Worm (Caenorhabditis elegans): ENCODE data around the gene Y25C1A.14.
A peak's percentile ranks its signal among the peaks of the same experiment; 100 is the strongest.

Gene Y25C1A.14

DNA sequence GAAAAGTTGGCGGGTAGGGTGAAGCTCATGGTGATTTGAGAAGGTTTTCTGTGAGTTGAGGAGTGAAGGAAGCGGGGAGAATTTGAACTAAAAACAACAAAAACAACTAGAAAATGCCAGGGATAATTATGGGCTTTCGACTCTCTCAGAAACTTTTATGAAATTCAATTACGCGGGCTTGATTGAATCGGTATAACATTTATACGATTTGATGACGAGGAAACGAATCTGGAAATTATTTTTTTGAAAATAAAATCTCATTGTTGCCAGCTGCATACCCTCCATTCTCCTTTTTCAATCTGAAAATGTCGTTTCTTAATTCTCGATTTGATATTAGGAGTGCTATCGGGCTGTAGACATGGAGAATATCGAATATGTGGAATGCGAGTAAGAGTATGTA is 5.5 kb downstream of the Y25C1A.14 start, which contains the start of gene srg-21:
TSS of gene srg-21 (minus strand) at position 101 of the 400 bp plus-strand sequence.
- TF ChIP-seq hlh-1 (tag; optimal IDR thresholded peaks at IDR 0.05) = no peak
- TF ChIP-seq nhr-28 (tag; optimal IDR thresholded peaks at IDR 0.05) = no peak
- no peak for TF ChIP-seq pha-4 (tag; optimal IDR thresholded peaks at IDR 0.05)
- TF ChIP-seq cnd-1 (tag; optimal IDR thresholded peaks at IDR 0.05) = no peak
- TF ChIP-seq snpc-4 (tag; optimal IDR thresholded peaks at IDR 0.05) = no peak
- no peak for TF ChIP-seq flh-1 (GFP tag; optimal IDR thresholded peaks at IDR 0.05)
- no peak for TF ChIP-seq ceh-83 (GFP tag; optimal IDR thresholded peaks at IDR 0.05)
- no peak for TF ChIP-seq bed-3 (GFP tag; optimal IDR thresholded peaks at IDR 0.05)
- TF ChIP-seq ceh-43 (GFP tag; optimal IDR thresholded peaks at IDR 0.05) = no peak
- no peak for TF ChIP-seq blmp-1 (tag; optimal IDR thresholded peaks at IDR 0.05)
- no peak for TF ChIP-seq ces-1 (GFP tag; optimal IDR thresholded peaks at IDR 0.05)
- no peak for TF ChIP-seq nhr-237 (tag; optimal IDR thresholded peaks at IDR 0.05)
- no peak for TF ChIP-seq ztf-11 (tag; optimal IDR thresholded peaks at IDR 0.05)
- TF ChIP-seq unc-62 (GFP tag; optimal IDR thresholded peaks at IDR 0.05) = no peak
- no peak for TF ChIP-seq mep-1 (tag; optimal IDR thresholded peaks at IDR 0.05)

- no peak for TF ChIP-seq unc-120 (tag; optimal IDR thresholded peaks at IDR 0.05; ENCODE audit: poor library complexity, severe bottlenecking)
Measured at ce11 chrII:3087134-3087533, 9.6 kb downstream of the Y25C1A.14 start.

DNA sequence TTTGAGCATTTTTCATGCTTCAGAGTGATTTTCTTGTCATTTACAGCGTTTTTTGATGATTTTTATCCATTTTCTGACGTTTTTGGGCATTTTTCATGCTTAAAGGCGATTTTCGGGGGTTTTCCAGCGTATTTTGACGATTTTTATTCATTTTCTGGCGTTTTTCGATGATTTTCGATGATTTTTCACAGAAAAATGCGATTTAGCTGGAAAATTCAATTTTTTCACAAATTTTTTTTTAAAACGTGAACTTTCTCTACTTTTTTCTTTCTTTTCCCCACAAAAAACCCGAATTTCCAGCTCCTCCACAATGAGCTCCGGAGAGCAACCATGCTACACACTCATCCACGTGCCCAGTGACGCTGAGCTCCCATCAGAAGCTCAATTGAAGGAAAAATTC is 18.3 kb downstream of the Y25C1A.14 start, which contains the start of gene copb-1:
TSS of gene copb-1 (plus strand) at position 301 of the 400 bp plus-strand sequence.
- no peak for TF ChIP-seq pha-4 (tag; optimal IDR thresholded peaks at IDR 0.05)

- TF ChIP-seq sem-2 (GFP tag; optimal IDR thresholded peaks at IDR 0.05) = no peak
- TF ChIP-seq blmp-1 (tag; optimal IDR thresholded peaks at IDR 0.05) = no peak
- TF ChIP-seq ceh-43 (GFP tag; optimal IDR thresholded peaks at IDR 0.05) = peak; percentile 44
- no peak for TF ChIP-seq nhr-12 (tag; optimal IDR thresholded peaks at IDR 0.05)
- peak; percentile 20 for TF ChIP-seq tbx-8 (GFP tag; optimal IDR thresholded peaks at IDR 0.05)
- peak; percentile 49 for TF ChIP-seq mep-1 (tag; optimal IDR thresholded peaks at IDR 0.05)
- TF ChIP-seq nhr-28 (tag; optimal IDR thresholded peaks at IDR 0.05) = no peak
- peak; percentile 70 for TF ChIP-seq lin-13 (tag; optimal IDR thresholded peaks at IDR 0.05)
- TF ChIP-seq flh-1 (GFP tag; optimal IDR thresholded peaks at IDR 0.05) = no peak
- TF ChIP-seq ces-1 (GFP tag; optimal IDR thresholded peaks at IDR 0.05) = peak; percentile 76
- TF ChIP-seq mls-2 (tag; optimal IDR thresholded peaks at IDR 0.05) = peak; percentile 44
- TF ChIP-seq ceh-83 (GFP tag; optimal IDR thresholded peaks at IDR 0.05) = peak; percentile 68
- no peak for TF ChIP-seq ceh-39 (tag; optimal IDR thresholded peaks at IDR 0.05)
- TF ChIP-seq sptf-1 (tag; optimal IDR thresholded peaks at IDR 0.05) = peak; percentile 70
- no peak for TF ChIP-seq nhr-2 (tag; optimal IDR thresholded peaks at IDR 0.05)
- TF ChIP-seq elt-1 (tag; optimal IDR thresholded peaks at IDR 0.05; ENCODE audit: borderline replicate concordance, insufficient read depth) = peak; percentile 31
- TF ChIP-seq pha-4 (tag; optimal IDR thresholded peaks at IDR 0.05) = peak; percentile 78
- peak; percentile 30 for TF ChIP-seq unc-62 (GFP tag; optimal IDR thresholded peaks at IDR 0.05)
- peak; percentile 99 for TF ChIP-seq lsy-2 (tag; optimal IDR thresholded peaks at IDR 0.05)
- TF ChIP-seq cnd-1 (tag; optimal IDR thresholded peaks at IDR 0.05) = no peak
- TF ChIP-seq nhr-76 (tag; optimal IDR thresholded peaks at IDR 0.05) = no peak
- TF ChIP-seq ham-2 (GFP tag; optimal IDR thresholded peaks at IDR 0.05) = peak; percentile 7
- TF ChIP-seq mab-5 (tag; optimal IDR thresholded peaks at IDR 0.05) = no peak
- peak; percentile 26 for TF ChIP-seq nhr-237 (tag; optimal IDR thresholded peaks at IDR 0.05)
- peak; percentile 10 for TF ChIP-seq unc-120 (tag; optimal IDR thresholded peaks at IDR 0.05; ENCODE audit: poor library complexity, severe bottlenecking)
- TF ChIP-seq drap-1 (GFP tag; optimal IDR thresholded peaks at IDR 0.05) = peak; percentile 68
- TF ChIP-seq bed-3 (GFP tag; optimal IDR thresholded peaks at IDR 0.05) = peak; percentile 59
Measured at ce11 chrII:3076915-3077314, 19.8 kb downstream of the Y25C1A.14 start, which contains the start of gene Y25C1A.8. TSS of gene Y25C1A.8 (minus strand) at chrII:3076959.

DNA sequence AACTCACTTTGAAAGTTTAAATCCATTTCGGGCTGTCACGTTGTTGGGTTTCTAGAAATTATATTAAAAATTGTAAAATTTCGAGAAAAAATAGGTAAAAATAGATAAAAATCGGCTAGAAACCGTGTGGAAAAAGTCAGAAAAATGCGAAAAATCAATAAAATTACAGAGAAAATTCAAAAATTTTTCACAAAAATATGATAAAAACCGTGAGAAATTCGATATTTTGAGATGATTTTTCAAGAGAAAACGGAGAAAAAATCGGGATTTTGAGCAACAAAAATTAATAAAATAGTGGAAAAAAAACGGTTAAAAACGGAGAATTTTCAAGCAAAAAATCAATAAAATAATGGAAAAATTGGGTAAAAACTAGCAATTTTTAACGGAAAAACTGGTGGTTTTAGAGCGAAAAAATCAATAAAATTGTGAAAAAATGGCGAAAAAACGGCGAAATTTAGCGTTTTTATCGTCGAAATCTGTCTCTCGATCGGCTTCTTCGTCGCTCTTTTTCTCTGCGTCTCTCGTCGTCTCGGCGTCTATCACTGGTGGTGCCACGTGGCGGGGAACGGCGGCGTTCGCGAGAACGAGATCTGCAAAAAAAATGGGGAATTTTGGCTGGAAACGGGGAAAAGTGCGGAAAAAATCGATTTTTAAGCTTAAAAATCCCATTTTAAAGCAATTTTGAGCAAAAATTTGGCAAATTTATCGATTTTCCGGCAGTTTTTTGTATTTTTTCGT is 25.6 kb downstream of the Y25C1A.14 start, which contains the start of gene Y25C1A.7:
TSS of gene Y25C1A.7 (minus strand) at position 51 of the 738 bp plus-strand sequence.
- TF ChIP-seq zip-8 (tag; optimal IDR thresholded peaks at IDR 0.05) (no peak), flh-1 (GFP tag; optimal IDR thresholded peaks at IDR 0.05) (no peak), ceh-83 (GFP tag; optimal IDR thresholded peaks at IDR 0.05) (no peak), nhr-76 (tag; optimal IDR thresholded peaks at IDR 0.05) (no peak), sptf-1 (tag; optimal IDR thresholded peaks at IDR 0.05) (no peak), lsy-2 (tag; optimal IDR thresholded peaks at IDR 0.05) (no peak)
